Fruit fly (Drosophila melanogaster): ENCODE data around the gene Takl1.

DNA sequence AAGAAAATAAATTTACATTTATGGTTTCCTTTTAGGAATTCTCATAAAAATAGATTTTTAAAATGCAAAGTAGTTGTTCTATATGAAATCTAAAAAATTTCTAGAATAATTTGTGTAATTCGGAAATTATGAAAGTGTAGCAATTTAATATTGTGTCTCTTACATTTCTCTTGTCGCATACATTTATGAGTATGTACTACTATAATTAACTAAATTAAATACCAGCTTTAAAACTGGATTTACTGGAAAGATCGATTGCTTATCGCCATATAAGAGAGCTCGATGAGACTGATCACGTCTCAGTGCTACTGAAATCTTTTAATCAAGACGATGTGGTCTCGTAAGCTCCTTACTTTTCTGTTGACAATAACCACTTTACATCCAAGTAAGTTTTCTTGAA lies 41.1 kb downstream of the Takl1 start, which contains the start of gene CG31205:
- no peak for TF ChIP-seq CG8478 (optimal IDR thresholded peaks at IDR 0.05)
- no peak for TF ChIP-seq CTCF (optimal IDR thresholded peaks at IDR 0.05)

Data from S2 (cell line).